Worm (Caenorhabditis elegans): ENCODE data around the gene R07B7.8.

ce11 chrV:12106841-12107240 lies 22.7 kb upstream of the R07B7.8 start, which contains the start of gene nhr-136:
- no peak for TF ChIP-seq dao-5 (tag; optimal IDR thresholded peaks at IDR 0.05)
- no peak for TF ChIP-seq him-1 (tag; optimal IDR thresholded peaks at IDR 0.05)
